In the genomic region with DNA sequence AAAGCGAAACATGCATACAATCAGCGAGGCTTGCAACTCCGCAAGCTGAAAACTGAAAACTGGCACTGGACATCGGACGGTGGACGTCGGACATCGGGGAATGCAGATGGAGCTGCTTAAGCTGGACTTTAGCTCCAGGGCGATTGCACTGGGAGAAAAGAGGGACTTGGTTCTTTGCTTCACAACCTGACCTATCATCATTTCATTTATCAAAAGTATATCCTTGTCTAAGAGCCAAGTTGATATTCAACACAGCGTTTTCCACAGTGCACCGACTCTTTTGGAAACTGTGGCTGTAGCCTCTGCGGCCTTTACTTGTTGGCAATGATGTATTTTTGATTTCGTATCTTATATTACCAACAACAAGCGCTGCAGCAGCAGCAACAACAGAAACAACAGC, we compare ENCODE assay signal across 2 fruit fly cellular contexts.
TF ChIP-seq lines count a peak whose summit lies in the region.

No protein-coding gene starts in this region.

TF ChIP-seq in whole organism, prepupa, 60 proteins besides CTCF, POLR2A, EP300 and RAD21 (continued from another document):
- TF ChIP-seq CG6163 (GFP tag; IDR thresholded peaks at IDR 0.05; lab: Robert Waterston, UW) = peak; percentile 83
- peak; percentile 74 for TF ChIP-seq CG6808 (GFP tag; optimal IDR thresholded peaks at IDR 0.05; lab: Kevin White, UChicago)
- TF ChIP-seq Hr39 (GFP tag; optimal IDR thresholded peaks at IDR 0.05; lab: Kevin White, UChicago) = peak; percentile 66
- peak; percentile 40 for TF ChIP-seq Eip75B (GFP tag; optimal IDR thresholded peaks at IDR 0.05; lab: Kevin White, UChicago)
- peak; percentile 56 for TF ChIP-seq Ets96B (tag; optimal IDR thresholded peaks at IDR 0.05; lab: Kevin White, UChicago)
- TF ChIP-seq OdsH (GFP tag; optimal IDR thresholded peaks at IDR 0.05; lab: Kevin White, UChicago) = peak; percentile 62
- TF ChIP-seq CG32006 (GFP tag; optimal IDR thresholded peaks at IDR 0.05; lab: Kevin White, UChicago) = peak; percentile 77
- peak; percentile 70 for TF ChIP-seq pdm3 (GFP tag; optimal IDR thresholded peaks at IDR 0.05; lab: Kevin White, UChicago)
- peak; percentile 64 for TF ChIP-seq spab (GFP tag; optimal IDR thresholded peaks at IDR 0.05; lab: Kevin White, UChicago)
- peak; percentile 84 for TF ChIP-seq svp (GFP tag; lab: Kevin White, UChicago)
- TF ChIP-seq net (GFP tag; optimal IDR thresholded peaks at IDR 0.05; lab: Kevin White, UChicago) = peak; percentile 64
- peak; percentile 63 to 69 for TF ChIP-seq ss (GFP tag; optimal IDR thresholded peaks at IDR 0.05; lab: Kevin White, UChicago)
- no peak for TF ChIP-seq fkh (GFP tag; optimal IDR thresholded peaks at IDR 0.05; lab: Kevin White, UChicago)
- TF ChIP-seq Gug (GFP tag; IDR thresholded peaks at IDR 0.05; lab: Robert Waterston, UW) = peak; percentile 72
- TF ChIP-seq CG31627 (GFP tag; optimal IDR thresholded peaks at IDR 0.05; lab: Kevin White, UChicago) = peak; percentile 67
- peak; percentile 79 for TF ChIP-seq CG15336 (GFP tag; IDR thresholded peaks at IDR 0.05; lab: Robert Waterston, UW)
- TF ChIP-seq Smox (GFP tag; optimal IDR thresholded peaks at IDR 0.05; lab: Kevin White, UChicago) = peak; percentile 68
- peak; percentile 35 for TF ChIP-seq fd59A (GFP tag; optimal IDR thresholded peaks at IDR 0.05; lab: Kevin White, UChicago)
- TF ChIP-seq CG8319 (GFP tag; optimal IDR thresholded peaks at IDR 0.05; lab: Kevin White, UChicago) = peak; percentile 6
- TF ChIP-seq lz (GFP tag; optimal IDR thresholded peaks at IDR 0.05; lab: Kevin White, UChicago) = peak; percentile 71
- peak; percentile 58 for TF ChIP-seq CG1621 (tag; optimal IDR thresholded peaks at IDR 0.05; lab: Kevin White, UChicago)
- TF ChIP-seq Met (GFP tag; optimal IDR thresholded peaks at IDR 0.05; lab: Kevin White, UChicago) = peak; percentile 79
- no peak for TF ChIP-seq Eip93F (GFP tag; optimal IDR thresholded peaks at IDR 0.05; lab: Kevin White, UChicago)
- peak; percentile 65 for TF ChIP-seq achi (GFP tag; optimal IDR thresholded peaks at IDR 0.05; lab: Kevin White, UChicago)
- TF ChIP-seq Hr38 (GFP tag; optimal IDR thresholded peaks at IDR 0.05; lab: Kevin White, UChicago) = no peak
- TF ChIP-seq salr (GFP tag; optimal IDR thresholded peaks at IDR 0.05; lab: Kevin White, UChicago) = peak; percentile 34 to 51
- TF ChIP-seq acj6 (GFP tag; optimal IDR thresholded peaks at IDR 0.05; lab: Kevin White, UChicago) = peak; percentile 58
- peak; percentile 87 for TF ChIP-seq Eip78C (GFP tag; lab: Kevin White, UChicago)
- no peak for TF ChIP-seq fd85E (GFP tag; optimal IDR thresholded peaks at IDR 0.05; lab: Kevin White, UChicago)
- peak; percentile 71 for TF ChIP-seq Sox102F (GFP tag; optimal IDR thresholded peaks at IDR 0.05; lab: Kevin White, UChicago)
- TF ChIP-seq CG6276 (GFP tag; optimal IDR thresholded peaks at IDR 0.05; lab: Kevin White, UChicago) = peak; percentile 68
- TF ChIP-seq Hr4 (GFP tag; optimal IDR thresholded peaks at IDR 0.05; lab: Kevin White, UChicago) = peak; percentile 71
- TF ChIP-seq topi (GFP tag; optimal IDR thresholded peaks at IDR 0.05; lab: Kevin White, UChicago) = peak; percentile 57
- TF ChIP-seq cyc (GFP tag; optimal IDR thresholded peaks at IDR 0.05; lab: Kevin White, UChicago) = peak; percentile 66
- peak; percentile 13 for TF ChIP-seq CG16779 (tag; optimal IDR thresholded peaks at IDR 0.05; lab: Kevin White, UChicago)
- peak; percentile 61 for TF ChIP-seq dac (GFP tag; optimal IDR thresholded peaks at IDR 0.05; lab: Kevin White, UChicago)
- peak; percentile 57 for TF ChIP-seq CG11902 (GFP tag; optimal IDR thresholded peaks at IDR 0.05; lab: Kevin White, UChicago)

TF ChIP-seq in whole organism, wandering third instar larva, 38 proteins besides CTCF, POLR2A, EP300 and RAD21 (continued from another document):
- TF ChIP-seq pan (optimal IDR thresholded peaks at IDR 0.05; lab: Kevin White, UChicago) = no peak
- peak; percentile 65 for TF ChIP-seq fru (GFP tag; optimal IDR thresholded peaks at IDR 0.05; lab: Kevin White, UChicago)
- no peak for TF ChIP-seq Dif (GFP tag; optimal IDR thresholded peaks at IDR 0.05; lab: Kevin White, UChicago; ENCODE audit: partially characterized antibody)
- no peak for TF ChIP-seq Dfd (GFP tag; optimal IDR thresholded peaks at IDR 0.05; lab: Kevin White, UChicago)
- TF ChIP-seq usp (GFP tag; optimal IDR thresholded peaks at IDR 0.05; lab: Kevin White, UChicago) = no peak
- no peak for TF ChIP-seq jim (GFP tag; optimal IDR thresholded peaks at IDR 0.05; lab: Kevin White, UChicago)
